Fruit fly (Drosophila melanogaster): Measurements from ENCODE around the gene frac.

frac gene

dm6 chr3L:7611229-7611628 is 48.8 kb downstream of the frac start (continued):
- TF ChIP-seq achi (GFP tag; optimal IDR thresholded peaks at IDR 0.05), result peak; percentile 74
- TF ChIP-seq CG1621 (tag; optimal IDR thresholded peaks at IDR 0.05), result peak; percentile 32
- TF ChIP-seq fkh (GFP tag; optimal IDR thresholded peaks at IDR 0.05), result no peak
- TF ChIP-seq CG10669 (GFP tag; optimal IDR thresholded peaks at IDR 0.05), result peak; percentile 37
- no peak for TF ChIP-seq Eip93F (GFP tag; optimal IDR thresholded peaks at IDR 0.05)
- no peak for TF ChIP-seq CG31627 (GFP tag; optimal IDR thresholded peaks at IDR 0.05)
- no peak for TF ChIP-seq CG9139 (GFP tag; optimal IDR thresholded peaks at IDR 0.05)
- TF ChIP-seq Hr39 (GFP tag; optimal IDR thresholded peaks at IDR 0.05), result no peak
- peak; percentile 76 for TF ChIP-seq Hr4 (GFP tag; optimal IDR thresholded peaks at IDR 0.05)
- peak; percentile 58 for TF ChIP-seq dsx (GFP tag; optimal IDR thresholded peaks at IDR 0.05; ENCODE audit: poor library complexity, severe bottlenecking)
- peak; percentile 66 for TF ChIP-seq CG3032 (tag; optimal IDR thresholded peaks at IDR 0.05)
- peak; percentile 5 for TF ChIP-seq CG8632 (GFP tag; optimal IDR thresholded peaks at IDR 0.05)
- no peak for TF ChIP-seq cyc (GFP tag; optimal IDR thresholded peaks at IDR 0.05)
- peak; percentile 18 to 74 for TF ChIP-seq salr (GFP tag; optimal IDR thresholded peaks at IDR 0.05)

dm6 chr3L:7614226-7614625 is 51.8 kb downstream of the frac start:
- peak; percentile 80 for TF ChIP-seq CG6163 (GFP tag; IDR thresholded peaks at IDR 0.05)
- no peak for TF ChIP-seq Blimp-1 (GFP tag; optimal IDR thresholded peaks at IDR 0.05)
- TF ChIP-seq dsx (GFP tag; optimal IDR thresholded peaks at IDR 0.05; ENCODE audit: poor library complexity, severe bottlenecking), result peak; percentile 42
- TF ChIP-seq achi (GFP tag; optimal IDR thresholded peaks at IDR 0.05), result peak; percentile 69
- peak; percentile 64 for TF ChIP-seq CG10669 (GFP tag; optimal IDR thresholded peaks at IDR 0.05)
- peak; percentile 75 for TF ChIP-seq acj6 (GFP tag; optimal IDR thresholded peaks at IDR 0.05)
- TF ChIP-seq OdsH (GFP tag; optimal IDR thresholded peaks at IDR 0.05), result peak; percentile 69
- peak; percentile 52 for TF ChIP-seq CG6808 (GFP tag; optimal IDR thresholded peaks at IDR 0.05)
- no peak for TF ChIP-seq CG11294 (GFP tag; IDR thresholded peaks at IDR 0.05)
- TF ChIP-seq Eip75B (GFP tag; optimal IDR thresholded peaks at IDR 0.05), result peak; percentile 76
- TF ChIP-seq net (GFP tag; optimal IDR thresholded peaks at IDR 0.05), result peak; percentile 69
- TF ChIP-seq Hr39 (GFP tag; optimal IDR thresholded peaks at IDR 0.05), result peak; percentile 84
- TF ChIP-seq Hr4 (GFP tag; optimal IDR thresholded peaks at IDR 0.05), result peak; percentile 69
- TF ChIP-seq pdm3 (GFP tag; optimal IDR thresholded peaks at IDR 0.05), result peak; percentile 71
- TF ChIP-seq Met (GFP tag; optimal IDR thresholded peaks at IDR 0.05), result peak; percentile 86
- peak; percentile 49; the same call in 1 of the 3 replicates for TF ChIP-seq CG8119 (GFP tag; IDR thresholded peaks at IDR 0.05)
- peak; percentile 39 for TF ChIP-seq spab (GFP tag; optimal IDR thresholded peaks at IDR 0.05)
- TF ChIP-seq svp (GFP tag), result peak; percentile 90
- no peak for TF ChIP-seq Hr38 (GFP tag; optimal IDR thresholded peaks at IDR 0.05)
- TF ChIP-seq topi (GFP tag; optimal IDR thresholded peaks at IDR 0.05), result peak; percentile 82
- TF ChIP-seq CG6276 (GFP tag; optimal IDR thresholded peaks at IDR 0.05), result peak; percentile 32
- peak; percentile 22 to 32 for TF ChIP-seq salr (GFP tag; optimal IDR thresholded peaks at IDR 0.05)
- no peak for TF ChIP-seq Lpt (GFP tag; optimal IDR thresholded peaks at IDR 0.05)
- peak; percentile 43 for TF ChIP-seq fd59A (GFP tag; optimal IDR thresholded peaks at IDR 0.05)
- peak; percentile 70 for TF ChIP-seq Ets21C (GFP tag; optimal IDR thresholded peaks at IDR 0.05)
- peak; percentile 13 for TF ChIP-seq CG4318 (GFP tag; optimal IDR thresholded peaks at IDR 0.05)
- TF ChIP-seq CG31627 (GFP tag; optimal IDR thresholded peaks at IDR 0.05), result peak; percentile 81
- peak; percentile 93 for TF ChIP-seq Eip78C (GFP tag)
- TF ChIP-seq Sox15 (GFP tag; optimal IDR thresholded peaks at IDR 0.05), result peak; percentile 41
- TF ChIP-seq CG8319 (GFP tag; optimal IDR thresholded peaks at IDR 0.05), result peak; percentile 30
- TF ChIP-seq Smox (GFP tag; optimal IDR thresholded peaks at IDR 0.05), result peak; percentile 75
- no peak for TF ChIP-seq dac (GFP tag; optimal IDR thresholded peaks at IDR 0.05)
- TF ChIP-seq fkh (GFP tag; optimal IDR thresholded peaks at IDR 0.05), result no peak
- peak; percentile 63 for TF ChIP-seq CG11902 (GFP tag; optimal IDR thresholded peaks at IDR 0.05)
- TF ChIP-seq CG7368 (GFP tag; optimal IDR thresholded peaks at IDR 0.05), result peak; percentile 42
- TF ChIP-seq esn (GFP tag; optimal IDR thresholded peaks at IDR 0.05), result peak; percentile 86
- TF ChIP-seq CG6854 (GFP tag; optimal IDR thresholded peaks at IDR 0.05), result no peak
- peak; percentile 46 to 54 for TF ChIP-seq ss (GFP tag; optimal IDR thresholded peaks at IDR 0.05)
- peak; percentile 76 for TF ChIP-seq Sox102F (GFP tag; optimal IDR thresholded peaks at IDR 0.05)
- peak; percentile 77 for TF ChIP-seq lz (GFP tag; optimal IDR thresholded peaks at IDR 0.05)
- TF ChIP-seq CG32006 (GFP tag; optimal IDR thresholded peaks at IDR 0.05), result peak; percentile 64
- no peak for TF ChIP-seq CG16779 (tag; optimal IDR thresholded peaks at IDR 0.05)
- peak; percentile 74 for TF ChIP-seq CG3919 (GFP tag; optimal IDR thresholded peaks at IDR 0.05)
